Worm (Caenorhabditis elegans) whole organism, dauer: ENCODE measurements around the gene ZK688.5.

Experiments used
- unc-62 ChIP-seq: sonication (generic microtip); optimal IDR thresholded peaks from 2 replicates; lab custom pipeline; 2017; ENCODE audit warnings: missing biosample characterization, missing genetic modification reagents, missing genetic modification characterization

ZK688.5 gene

DNA sequence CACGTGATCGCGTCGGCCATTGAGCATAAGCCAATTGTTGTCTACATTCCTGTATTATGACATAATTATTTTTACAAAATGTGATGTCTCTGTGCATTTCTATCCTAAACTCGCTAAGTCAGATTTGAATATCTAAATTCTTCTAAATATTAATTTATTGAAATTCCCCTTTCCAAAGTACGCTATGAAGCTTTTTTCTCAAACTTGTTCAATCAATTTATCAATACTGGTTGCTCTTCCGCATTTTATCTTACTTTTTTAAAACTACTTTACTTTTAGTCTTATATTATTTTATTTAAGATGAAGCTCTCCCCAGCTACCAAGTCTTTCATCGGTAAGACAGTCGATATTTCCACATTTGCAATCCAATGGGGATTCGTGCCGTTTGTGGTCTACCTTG is 32.1 kb downstream of the ZK688.5 start, which contains the start of gene tomm-7:
tomm-7 (plus strand) TSS at position 301 of the 400 bp plus-strand sequence.
- no peak for TF ChIP-seq unc-62 (GFP tag; lab: Kevin White, UChicago)

DNA sequence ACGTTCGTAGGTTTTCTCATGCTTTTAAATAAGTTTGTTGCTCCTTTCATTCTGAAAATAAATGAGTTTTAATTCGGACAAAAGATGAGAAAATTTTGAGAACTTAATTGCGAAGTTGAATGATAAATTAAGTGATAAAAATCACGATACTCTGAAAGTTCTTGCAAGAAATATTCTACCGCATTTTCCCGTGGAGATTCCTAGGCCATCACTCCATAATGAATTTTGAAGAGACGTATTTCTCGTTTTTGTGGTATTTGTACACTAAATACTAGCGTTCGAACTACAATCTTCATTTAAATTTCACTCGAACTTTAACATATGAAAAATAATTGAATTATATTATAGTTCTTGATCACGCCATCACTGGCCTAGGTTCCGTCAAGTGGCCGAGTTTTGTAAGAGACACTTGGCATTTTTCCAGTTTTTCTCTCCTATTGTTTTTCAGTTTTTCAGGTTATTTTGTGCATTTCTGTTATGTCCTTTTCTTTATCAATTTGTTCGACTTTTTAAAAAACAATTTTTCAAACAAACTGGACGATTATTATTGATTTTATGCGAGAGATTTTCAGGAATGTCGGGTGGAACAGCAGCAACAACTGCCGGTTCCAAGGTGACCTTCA is 32.9 kb downstream of the ZK688.5 start, which contains the start of the genes coq-5 and ufm-1:
coq-5 (minus strand) TSS at position 51 of the 623 bp plus-strand sequence.
ufm-1 (plus strand) TSS at position 573 of the 623 bp plus-strand sequence.
- TF ChIP-seq unc-62 (GFP tag; lab: Kevin White, UChicago), result no peak

DNA sequence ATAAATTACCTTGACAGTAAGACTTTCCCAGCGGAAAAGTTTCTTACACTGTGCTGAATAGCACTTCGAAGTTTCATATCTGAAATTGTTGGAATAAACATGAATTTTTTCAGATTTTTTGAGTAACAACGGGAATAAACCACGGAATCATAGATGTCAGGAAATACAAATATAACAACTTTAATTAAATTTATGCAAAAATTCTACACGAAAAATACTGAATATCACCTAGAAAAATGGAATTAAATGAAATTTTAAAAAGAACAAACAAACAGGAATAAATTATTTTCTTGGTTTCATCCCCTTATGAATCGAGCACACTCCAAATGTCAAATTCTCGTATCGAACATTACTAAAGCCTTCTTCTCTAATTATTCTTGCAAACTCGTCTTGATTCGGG is 34.3 kb downstream of the ZK688.5 start, which contains the start of gene tag-307:
tag-307 (minus strand) TSS at position 101 of the 400 bp plus-strand sequence.
- TF ChIP-seq unc-62 (GFP tag; lab: Kevin White, UChicago), result no peak

DNA sequence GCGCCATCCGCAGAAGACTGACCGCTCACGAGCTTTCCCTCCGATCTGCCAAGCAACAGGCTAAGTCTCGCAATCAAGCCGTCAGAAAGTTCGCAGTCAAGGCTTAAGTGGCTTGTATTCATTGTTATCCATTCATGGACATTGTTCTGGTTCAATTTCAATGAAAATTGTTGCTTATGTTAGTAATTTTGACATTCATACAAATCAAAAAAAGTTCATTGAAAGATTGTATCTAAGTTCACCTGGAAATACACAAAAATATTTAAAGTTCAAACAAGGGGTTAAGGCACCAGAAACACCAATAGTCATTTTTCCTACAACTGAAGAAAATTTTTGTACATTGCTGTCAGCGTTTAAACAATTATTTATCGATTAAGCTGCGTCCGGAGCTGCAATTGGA is 36.0 kb downstream of the ZK688.5 start:
- no peak for TF ChIP-seq unc-62 (GFP tag; lab: Kevin White, UChicago)

DNA sequence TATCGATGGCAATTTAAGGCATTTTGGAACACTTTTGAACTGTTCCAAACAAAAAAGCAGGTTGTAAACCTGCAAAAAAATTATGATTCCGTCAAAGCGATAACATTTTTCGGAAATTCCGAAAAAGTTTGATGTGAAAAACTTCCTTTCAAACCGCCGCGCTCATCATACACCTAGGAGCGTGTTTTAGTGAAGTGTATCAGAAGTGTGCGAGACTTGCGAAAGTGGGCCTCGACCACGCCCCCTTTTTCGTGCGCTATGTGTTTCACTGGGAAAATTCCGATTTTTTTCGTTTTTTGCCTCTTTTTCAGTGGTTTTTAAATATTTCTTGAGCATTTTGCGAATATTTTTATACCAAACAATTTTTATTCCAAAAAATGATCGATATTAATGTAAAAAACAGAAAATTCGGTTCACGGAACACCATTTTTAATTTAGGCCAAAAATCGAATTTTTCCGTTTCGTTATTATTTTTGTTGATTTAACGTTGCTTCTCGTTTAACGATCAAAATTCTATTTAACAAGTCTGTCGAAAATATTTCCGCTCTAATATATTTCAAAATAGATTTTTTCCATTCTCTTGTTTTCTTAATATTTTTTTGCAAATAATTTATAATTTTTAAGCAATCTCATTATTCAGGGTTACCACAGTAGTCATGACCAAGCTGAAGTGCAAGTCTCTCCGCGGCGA is 36.8 kb downstream of the ZK688.5 start, which contains the start of gene rpl-35:
rpl-35 (plus strand) TSS at position 641 of the 691 bp plus-strand sequence.
- TF ChIP-seq unc-62 (GFP tag; lab: Kevin White, UChicago), result peak; percentile 38

DNA sequence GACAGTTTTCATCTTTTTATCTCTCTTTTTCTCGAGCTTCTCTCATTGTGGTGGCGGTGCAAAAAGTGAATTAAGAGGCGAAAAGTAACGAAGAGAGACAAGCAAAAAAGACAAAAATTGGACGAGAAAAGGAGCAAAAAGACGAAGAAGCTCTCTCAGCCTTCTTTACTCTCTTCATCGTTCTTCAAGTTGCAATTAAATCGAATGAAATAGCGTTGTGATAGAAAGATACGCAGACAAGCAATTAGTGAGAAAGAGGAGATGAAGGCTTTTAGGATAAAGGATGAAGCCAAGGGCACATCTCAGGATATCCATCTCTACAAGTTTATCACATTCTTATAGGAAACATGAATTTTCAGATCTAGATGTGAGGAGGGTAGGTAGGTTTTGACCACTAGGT is 43.2 kb downstream of the ZK688.5 start:
- no peak for TF ChIP-seq unc-62 (GFP tag; lab: Kevin White, UChicago)

DNA sequence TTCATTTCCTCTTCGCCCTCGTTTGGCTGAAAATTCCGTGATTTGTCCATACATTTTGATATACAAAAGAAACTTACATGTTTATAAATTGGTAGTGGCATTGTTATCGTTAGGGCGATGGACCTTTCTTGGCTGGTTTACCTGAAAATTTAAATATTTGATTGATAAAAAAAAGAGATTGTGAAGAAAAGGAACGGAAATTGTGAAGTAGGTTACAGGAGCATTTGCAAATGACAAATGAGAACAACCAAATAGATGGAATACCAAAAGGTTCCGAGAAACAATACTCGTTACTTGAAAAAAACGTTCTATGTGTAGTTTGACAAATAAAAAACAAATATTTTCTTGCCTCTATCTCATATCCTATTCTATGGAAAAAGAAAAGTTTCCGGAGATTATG is 47.9 kb downstream of the ZK688.5 start, which contains the start of gene ZK652.8:
ZK652.8 (minus strand) TSS at position 101 of the 400 bp plus-strand sequence.
- TF ChIP-seq unc-62 (GFP tag; lab: Kevin White, UChicago), result no peak

DNA sequence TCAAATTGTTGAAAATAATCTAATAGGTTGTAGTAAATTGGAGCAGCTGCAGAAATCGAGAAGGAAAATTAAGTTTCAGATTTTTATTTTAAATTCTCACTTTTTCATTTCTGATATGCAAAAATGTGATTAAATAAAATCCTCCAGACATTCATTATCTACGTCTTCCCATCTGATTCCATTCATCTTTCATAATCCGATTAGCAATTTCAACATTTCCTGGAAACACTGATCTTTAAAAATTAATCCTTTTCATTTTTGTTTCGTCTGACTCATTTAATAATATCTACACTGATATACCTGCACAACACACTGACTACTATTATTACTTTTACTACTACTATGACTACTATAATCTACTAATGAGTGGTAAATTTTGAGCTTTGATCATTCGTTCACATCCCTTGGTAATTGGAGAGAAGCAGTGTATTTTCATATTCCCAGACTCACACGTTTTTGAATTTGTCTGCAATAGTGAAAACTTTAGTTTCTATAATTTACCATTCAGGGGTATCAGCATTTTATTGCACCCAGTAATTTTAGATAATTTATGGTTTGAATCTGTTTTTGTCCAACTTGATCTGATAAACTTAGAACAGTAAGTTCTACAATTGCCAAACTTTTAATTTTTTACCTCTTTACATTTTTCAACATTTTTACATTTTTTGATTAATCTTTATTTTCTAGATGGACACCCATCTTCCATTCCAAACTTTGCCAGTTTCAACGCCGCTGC is 52.3 kb downstream of the ZK688.5 start, which contains the start of gene ceh-23:
ceh-23 (plus strand) TSS at position 686 of the 736 bp plus-strand sequence.
- TF ChIP-seq unc-62 (GFP tag; lab: Kevin White, UChicago), result no peak

DNA sequence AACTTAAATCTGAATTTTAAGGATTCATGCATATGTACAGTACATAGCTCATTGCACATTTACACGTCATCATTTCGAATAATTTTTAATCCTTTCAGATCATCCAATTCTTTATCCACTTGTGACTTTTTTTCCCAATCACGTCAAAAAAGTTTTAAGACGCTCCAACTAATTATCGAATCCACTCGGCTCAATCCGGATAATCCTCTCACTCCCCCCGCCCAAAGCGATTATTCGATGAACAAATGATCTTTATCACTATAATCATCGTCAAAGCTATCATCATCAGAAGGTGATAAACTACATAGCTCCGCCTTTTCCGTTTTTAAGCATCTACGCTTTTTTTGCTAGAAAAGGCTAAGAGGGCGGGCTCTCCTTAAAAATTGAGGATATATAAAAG is 53.9 kb downstream of the ZK688.5 start:
- TF ChIP-seq unc-62 (GFP tag; lab: Kevin White, UChicago), result no peak

DNA sequence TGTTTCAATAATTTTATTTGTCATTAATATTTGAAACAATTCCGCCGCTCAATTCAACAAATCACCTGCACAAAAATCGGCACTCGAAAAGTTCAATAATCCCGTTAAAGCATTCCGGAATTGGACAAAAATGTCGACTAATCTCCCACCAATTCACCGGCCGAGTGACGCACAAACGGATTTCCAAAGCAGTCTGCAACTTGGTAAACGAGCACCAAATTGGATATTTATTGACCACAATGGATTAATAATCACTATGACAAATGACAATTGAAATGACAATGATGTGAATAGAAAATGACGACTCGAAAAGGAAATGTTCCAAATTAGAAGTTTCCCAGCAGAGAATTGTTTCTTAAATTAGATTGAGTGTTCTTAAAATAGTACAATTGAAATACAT is 55.7 kb downstream of the ZK688.5 start:
- no peak for TF ChIP-seq unc-62 (GFP tag; lab: Kevin White, UChicago)
